Fruit fly (Drosophila melanogaster): ENCODE measurements around the gene CG7606.

Gene CG7606

dm6 chr3R:17604880-17605667 lies 8.7 kb downstream of the CG7606 start (continued):
- TF ChIP-seq CG17361 (GFP tag; IDR thresholded peaks at IDR 0.05) (no peak), oc (tag; optimal IDR thresholded peaks at IDR 0.05) (no peak), CG10654 (GFP tag; optimal IDR thresholded peaks at IDR 0.05) (no peak), Meics (GFP tag; optimal IDR thresholded peaks at IDR 0.05) (peak; percentile 56), Fer1 (GFP tag; optimal IDR thresholded peaks at IDR 0.05) (peak; percentile 62), CG4404 (GFP tag; IDR thresholded peaks at IDR 0.05) (no peak), Sox100B (GFP tag; optimal IDR thresholded peaks at IDR 0.05) (no peak), CG9437 (GFP tag; optimal IDR thresholded peaks at IDR 0.05) (no peak), CG10565 (GFP tag; optimal IDR thresholded peaks at IDR 0.05) (no peak), ro (GFP tag; IDR thresholded peaks at IDR 0.05) (no peak), Opbp (GFP tag; IDR thresholded peaks at IDR 0.05; ENCODE audit: partially characterized antibody) (no peak), hb (GFP tag; IDR thresholded peaks at IDR 0.05; ENCODE audit: partially characterized antibody) (no peak), Rx (GFP tag; IDR thresholded peaks at IDR 0.05) (no peak), CG2120 (GFP tag; optimal IDR thresholded peaks at IDR 0.05) (peak; percentile 6), unpg (GFP tag; optimal IDR thresholded peaks at IDR 0.05) (no peak), zfh2 (GFP tag; optimal IDR thresholded peaks at IDR 0.05) (no peak), Tbp (GFP tag; optimal IDR thresholded peaks at IDR 0.05) (peak; percentile 38), CG14965 (GFP tag; optimal IDR thresholded peaks at IDR 0.05; ENCODE audit: borderline replicate concordance) (no peak), crc (GFP tag; optimal IDR thresholded peaks at IDR 0.05) (no peak), crp (GFP tag; optimal IDR thresholded peaks at IDR 0.05) (no peak), CG1603 (tag; optimal IDR thresholded peaks at IDR 0.05) (no peak), vvl (GFP tag; IDR thresholded peaks at IDR 0.05) (no peak), CG7372 (GFP tag; IDR thresholded peaks at IDR 0.05) (no peak), danr (GFP tag; IDR thresholded peaks at IDR 0.05) (no peak), CG12942 (GFP tag; optimal IDR thresholded peaks at IDR 0.05) (no peak), B-H1 (GFP tag; IDR thresholded peaks at IDR 0.05) (no peak), dmrt11E (tag; optimal IDR thresholded peaks at IDR 0.05) (peak; percentile 22), MESR4 (GFP tag; optimal IDR thresholded peaks at IDR 0.05) (no peak), sens (GFP tag) (peak; percentile 78), CG12744 (GFP tag; optimal IDR thresholded peaks at IDR 0.05) (no peak), sd (tag; optimal IDR thresholded peaks at IDR 0.05) (peak; percentile 100), CG18476 (GFP tag; optimal IDR thresholded peaks at IDR 0.05) (no peak), dimm (GFP tag; IDR thresholded peaks at IDR 0.05) (no peak), CG7556 (GFP tag; optimal IDR thresholded peaks at IDR 0.05) (peak; percentile 49), ranshi (GFP tag; IDR thresholded peaks at IDR 0.05) (no peak), CG31224 (GFP tag; IDR thresholded peaks at IDR 0.05) (peak; percentile 96), CG18619 (GFP tag; optimal IDR thresholded peaks at IDR 0.05) (peak; percentile 11), CG2875 (GFP tag; optimal IDR thresholded peaks at IDR 0.05) (no peak), CG2889 (GFP tag; IDR thresholded peaks at IDR 0.05) (no peak), Pdp1 (GFP tag; optimal IDR thresholded peaks at IDR 0.05) (no peak), Poxn (GFP tag; IDR thresholded peaks at IDR 0.05) (no peak), pnt (GFP tag; optimal IDR thresholded peaks at IDR 0.05) (no peak), CG10147 (GFP tag; optimal IDR thresholded peaks at IDR 0.05) (no peak), CG13624 (GFP tag; optimal IDR thresholded peaks at IDR 0.05) (no peak), ttk (GFP tag; IDR thresholded peaks at IDR 0.05) (no peak; the same call in 1 of the 2 replicates), ERR (GFP tag; optimal IDR thresholded peaks at IDR 0.05) (no peak), run (tag; optimal IDR thresholded peaks at IDR 0.05) (no peak), CG8388 (GFP tag; optimal IDR thresholded peaks at IDR 0.05) (no peak), Blimp-1 (GFP tag; optimal IDR thresholded peaks at IDR 0.05) (peak; percentile 74), BEAF-32 (GFP tag; optimal IDR thresholded peaks at IDR 0.05) (no peak)
